Worm (Caenorhabditis elegans) whole organism, L3 larva: ENCODE data around the gene decr-1.3.

Source experiments
- R02D3.7 ChIP-seq: fragments of 150-350 bp; optimal IDR thresholded peaks from 2 replicates; lab custom pipeline; 2014; ENCODE audit warnings: missing biosample characterization, missing genetic modification characterization
- aly-2 ChIP-seq: fragments of 150-350 bp; optimal IDR thresholded peaks from 2 replicates; lab custom pipeline; 2014; ENCODE audit warnings: missing biosample characterization, missing genetic modification characterization
- ceh-16 ChIP-seq: sonication (generic microtip); optimal IDR thresholded peaks from 2 replicates; lab custom pipeline; 2017; ENCODE audit warnings: missing biosample characterization, missing genetic modification characterization
- ceh-28 ChIP-seq: fragments of 150-350 bp; optimal IDR thresholded peaks from 2 replicates; lab custom pipeline; 2014; ENCODE audit warnings: missing biosample characterization, missing genetic modification reagents, missing genetic modification characterization
- daf-12 ChIP-seq: fragments of 150-350 bp; optimal IDR thresholded peaks from 2 replicates; lab custom pipeline; 2014; ENCODE audit warnings: missing biosample characterization, missing genetic modification reagents, missing genetic modification characterization
- egl-27 ChIP-seq: sonication (generic microtip); optimal IDR thresholded peaks from 4 replicates; lab custom pipeline; 2017; ENCODE audit warnings: missing biosample characterization, missing genetic modification reagents, missing genetic modification characterization
- elt-1 ChIP-seq: fragments of 150-350 bp; optimal IDR thresholded peaks from 2 replicates; lab custom pipeline; 2014; ENCODE audit warnings: missing biosample characterization, missing genetic modification characterization
- elt-2 ChIP-seq: sonication (generic microtip); optimal IDR thresholded peaks from 2 replicates; lab custom pipeline; 2016; ENCODE audit warnings: missing genetic modification reagents, mild to moderate bottlenecking, missing genetic modification characterization, missing compliant biosample characterization
- elt-3 ChIP-seq, 3 experiments: fragments of 150-350 bp in 1 of 3; sonication (generic microtip) in 2 of 3; optimal IDR thresholded peaks; 2 replicates in 2 of 3; 4 replicates in 1 of 3; lab custom pipeline; 2014 to 2017; ENCODE audit warnings: missing biosample characterization in 3 of 3, missing genetic modification characterization in 3 of 3
- fkh-10 ChIP-seq: sonication (generic microtip); optimal IDR thresholded peaks from 2 replicates; lab custom pipeline; 2017; ENCODE audit warnings: missing biosample characterization, missing genetic modification reagents, missing genetic modification characterization
- fkh-2 ChIP-seq: fragments of 150-350 bp; optimal IDR thresholded peaks from 2 replicates; lab custom pipeline; 2014; ENCODE audit warnings: missing biosample characterization, missing genetic modification reagents, missing genetic modification characterization
- fos-1 ChIP-seq: fragments of 150-350 bp; optimal IDR thresholded peaks from 2 replicates; lab custom pipeline; 2014; ENCODE audit warnings: missing biosample characterization, missing genetic modification characterization
- hmg-11 ChIP-seq: sonication (generic microtip); optimal IDR thresholded peaks from 2 replicates; lab custom pipeline; 2016; ENCODE audit warnings: missing genetic modification characterization, missing compliant biosample characterization
- lin-15B ChIP-seq: fragments of 150-350 bp; optimal IDR thresholded peaks from 2 replicates; lab custom pipeline; 2014; ENCODE audit warnings: missing biosample characterization, missing genetic modification characterization
- lin-39 ChIP-seq: fragments of 150-350 bp; optimal IDR thresholded peaks from 2 replicates; lab custom pipeline; 2018; ENCODE audit warnings: missing biosample characterization, missing genetic modification reagents, missing genetic modification characterization
- mdl-1 ChIP-seq: fragments of 150-350 bp; optimal IDR thresholded peaks from 2 replicates; lab custom pipeline; 2014; ENCODE audit warnings: missing biosample characterization, missing genetic modification characterization
- nfya-1 ChIP-seq: sonication (generic microtip); optimal IDR thresholded peaks from 2 replicates; lab custom pipeline; 2017; ENCODE audit warnings: missing genetic modification characterization, mild to moderate bottlenecking, missing compliant biosample characterization, antibody characterized with exemption, moderate library complexity; ENCODE audit not compliant: insufficient read depth
- nhr-11 ChIP-seq: fragments of 150-350 bp; optimal IDR thresholded peaks from 2 replicates; lab custom pipeline; 2014; ENCODE audit warnings: missing biosample characterization, missing genetic modification characterization
- nhr-23 ChIP-seq: fragments of 150-350 bp; optimal IDR thresholded peaks from 2 replicates; lab custom pipeline; 2014; ENCODE audit warnings: missing biosample characterization, missing genetic modification reagents, missing genetic modification characterization
- nhr-237 ChIP-seq: fragments of 150-350 bp; optimal IDR thresholded peaks from 2 replicates; lab custom pipeline; 2014; ENCODE audit warnings: missing biosample characterization, missing genetic modification characterization
- nhr-25 ChIP-seq: sonication (generic microtip); optimal IDR thresholded peaks from 2 replicates; lab custom pipeline; 2017; ENCODE audit warnings: missing biosample characterization, missing genetic modification characterization
- nhr-28 ChIP-seq: fragments of 150-350 bp; optimal IDR thresholded peaks from 2 replicates; lab custom pipeline; 2014; ENCODE audit warnings: missing biosample characterization, missing genetic modification characterization
- nhr-43 ChIP-seq: sonication (generic microtip); optimal IDR thresholded peaks from 2 replicates; lab custom pipeline; 2016; ENCODE audit warnings: mild to moderate bottlenecking, missing genetic modification characterization, missing compliant biosample characterization; ENCODE audit not compliant: poor library complexity, severe bottlenecking
- nhr-67 ChIP-seq: fragments of 150-350 bp; optimal IDR thresholded peaks from 2 replicates; lab custom pipeline; 2014; ENCODE audit warnings: missing biosample characterization, missing genetic modification characterization
- nhr-76 ChIP-seq: fragments of 150-350 bp; sonication (generic microtip); optimal IDR thresholded peaks from 5 replicates; lab custom pipeline; 2014; ENCODE audit warnings: missing biosample characterization, missing genetic modification characterization
- pha-4 ChIP-seq: fragments of 150-350 bp; optimal IDR thresholded peaks from 2 replicates; lab custom pipeline; 2014; ENCODE audit warnings: missing biosample characterization, missing genetic modification reagents, missing genetic modification characterization
- sea-2 ChIP-seq: fragments of 150-350 bp; sonication (generic microtip); optimal IDR thresholded peaks from 4 replicates; lab custom pipeline; 2014; ENCODE audit warnings: missing biosample characterization, missing genetic modification reagents, missing genetic modification characterization
- skn-1 ChIP-seq: fragments of 150-350 bp; optimal IDR thresholded peaks from 2 replicates; lab custom pipeline; 2014; ENCODE audit warnings: missing biosample characterization, missing genetic modification characterization
- snpc-4 ChIP-seq: fragments of 150-350 bp; optimal IDR thresholded peaks from 2 replicates; lab custom pipeline; 2014; ENCODE audit warnings: missing biosample characterization, missing genetic modification characterization
- zag-1 ChIP-seq: fragments of 150-350 bp; optimal IDR thresholded peaks from 2 replicates; lab custom pipeline; 2014; ENCODE audit warnings: missing biosample characterization, missing genetic modification characterization
- ztf-11 ChIP-seq: fragments of 150-350 bp; optimal IDR thresholded peaks from 2 replicates; lab custom pipeline; 2014; ENCODE audit warnings: missing biosample characterization, missing genetic modification characterization
- ztf-4 ChIP-seq: fragments of 150-350 bp; optimal IDR thresholded peaks from 2 replicates; lab custom pipeline; 2014; ENCODE audit warnings: missing biosample characterization, missing genetic modification characterization

decr-1.3 gene

DNA sequence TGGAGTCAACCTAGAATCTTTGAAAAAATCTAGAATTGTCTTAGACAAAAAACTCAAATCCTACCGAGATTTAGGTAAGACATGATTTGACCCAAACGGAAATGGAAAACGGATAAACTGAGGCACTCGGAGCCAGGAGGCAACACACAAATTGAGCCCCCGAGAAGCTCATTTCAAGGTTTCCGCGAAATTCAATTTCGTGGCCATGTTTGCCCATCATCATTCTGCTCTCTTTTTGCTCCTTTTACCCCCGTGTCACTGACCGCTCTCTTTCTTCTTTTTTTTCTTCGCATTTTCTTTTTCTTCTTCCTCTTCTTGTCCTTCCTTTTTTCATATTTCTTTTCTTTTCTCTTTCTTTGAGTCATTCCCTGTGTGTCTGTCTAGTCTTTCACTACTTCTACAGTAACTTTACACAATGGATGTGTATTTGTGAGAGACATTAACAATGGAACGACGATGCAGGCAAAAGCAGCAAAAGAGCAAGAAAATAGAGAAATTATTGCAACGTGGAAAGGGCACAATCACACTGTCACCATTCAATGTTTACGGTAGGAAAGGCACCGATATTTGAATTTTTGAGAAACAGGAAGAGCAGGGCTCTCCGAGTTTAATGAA is 20.5 kb downstream of the decr-1.3 start:
- TF ChIP-seq fkh-10 (GFP tag; lab: Kevin White, UChicago) (peak; percentile 37), pha-4 (tag; lab: Kevin White, UChicago) (peak; percentile 60), snpc-4 (tag; lab: Kevin White, UChicago) (no peak)

DNA sequence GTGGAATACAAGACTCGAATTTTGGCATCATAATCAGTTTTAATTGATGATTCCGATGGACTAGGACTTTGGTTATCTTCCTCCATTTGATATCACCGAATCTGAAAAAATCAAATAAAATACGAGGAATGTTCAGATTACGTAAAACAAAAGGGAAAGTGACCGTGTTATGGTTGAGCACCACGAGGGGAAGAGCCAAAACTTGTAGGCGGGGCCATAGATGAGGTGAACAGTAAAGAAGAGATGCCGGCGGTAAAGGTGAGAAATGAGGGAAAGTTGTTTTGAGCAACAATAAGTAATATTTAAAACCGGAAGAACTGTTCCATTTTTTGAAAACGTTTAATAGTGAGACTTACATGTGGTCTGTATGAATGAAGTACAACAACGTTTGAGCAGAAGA is 23.4 kb downstream of the decr-1.3 start, which contains the start of gene F10B5.3:
Gene F10B5.3, minus strand, starts transcription at position 101 of the 400 bp plus-strand sequence.
- TF ChIP-seq elt-3 (tag; optimal IDR thresholded peaks at IDR 0.05; lab: Kevin White, UChicago) (no peak), nhr-237 (no peak), snpc-4 (tag; lab: Kevin White, UChicago) (no peak), nhr-11 (tag; lab: Kevin White, UChicago) (no peak)

DNA sequence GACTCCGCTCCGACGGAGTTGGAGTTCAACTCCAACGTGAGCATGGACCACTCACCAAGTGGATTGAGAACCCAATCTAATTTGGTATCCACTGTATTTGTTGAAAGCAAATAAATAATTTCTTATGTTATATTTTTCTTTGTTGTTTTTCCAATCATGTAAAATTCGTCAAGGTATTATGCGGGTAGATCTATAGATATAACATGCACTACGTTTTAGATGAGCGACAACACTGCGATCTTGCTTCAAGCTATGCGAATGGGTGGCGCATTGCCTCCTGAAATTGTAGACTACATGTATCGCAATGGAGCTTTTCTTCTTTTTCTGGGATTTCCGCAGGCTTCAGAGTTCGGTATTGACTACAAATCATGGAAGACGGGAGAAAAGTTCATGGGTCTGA is 28.8 kb downstream of the decr-1.3 start, which contains the start of gene F10B5.2:
Gene F10B5.2, plus strand, starts transcription at position 220 of the 400 bp plus-strand sequence.
- TF ChIP-seq nhr-43 (tag; lab: Kevin White, UChicago) (no peak), ceh-28 (tag; lab: Kevin White, UChicago) (no peak), mdl-1 (no peak), zag-1 (tag; lab: Kevin White, UChicago) (no peak), lin-39 (tag; lab: Kevin White, UChicago) (no peak), egl-27 (tag; lab: Kevin White, UChicago) (no peak), nhr-76 (tag; lab: Kevin White, UChicago) (no peak)

DNA sequence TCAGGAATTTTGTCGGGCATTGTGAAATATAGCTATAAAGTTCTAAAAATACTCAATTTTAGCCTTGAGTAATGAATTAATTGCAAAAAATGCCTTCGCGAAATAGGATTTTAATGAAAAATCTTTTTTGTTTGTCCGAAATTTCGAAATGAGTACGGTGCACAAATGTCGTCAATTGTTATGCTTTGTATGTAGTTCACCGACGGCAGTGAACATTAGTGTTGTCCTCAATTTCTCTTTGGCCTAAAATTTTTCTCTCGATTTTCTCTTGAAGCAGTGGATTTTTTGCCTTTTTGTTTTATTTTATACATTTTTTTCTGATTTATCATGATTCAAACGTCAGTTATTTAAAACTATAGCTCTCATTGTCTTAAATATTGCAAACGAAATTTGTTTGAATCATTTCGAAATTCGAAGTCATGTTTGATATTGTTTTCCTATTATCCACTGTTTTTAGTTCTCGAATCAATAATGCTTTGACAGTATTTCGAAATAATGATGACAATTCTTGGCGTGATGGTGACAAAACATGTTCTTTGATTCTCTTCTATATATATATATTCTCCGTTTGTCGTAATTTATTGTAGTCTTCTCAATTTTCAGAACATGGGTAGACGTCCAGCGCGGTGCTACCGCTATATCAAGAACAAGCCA is 29.9 kb downstream of the decr-1.3 start, which contains the start of the genes ints-11 and rpl-10:
Gene ints-11, minus strand, starts transcription at position 201 of the 654 bp plus-strand sequence.
Gene rpl-10, plus strand, starts transcription at position 604 of the 654 bp plus-strand sequence.
- TF ChIP-seq lin-39 (tag; lab: Kevin White, UChicago) (peak; percentile 29), nhr-28 (no peak), fkh-2 (tag; lab: Kevin White, UChicago) (no peak), pha-4 (tag; lab: Kevin White, UChicago) (peak; percentile 81), nfya-1 (tag; lab: Kevin White, UChicago) (peak; percentile 86), zag-1 (tag; lab: Kevin White, UChicago) (no peak), nhr-43 (tag; lab: Kevin White, UChicago) (no peak), elt-2 (tag; lab: Kevin White, UChicago) (peak; percentile 31), hmg-11 (peak; percentile 44), nhr-237 (no peak), nhr-76 (tag; lab: Kevin White, UChicago) (no peak), snpc-4 (tag; lab: Kevin White, UChicago) (peak; percentile 23), nhr-25 (peak; percentile 45), nhr-23 (peak; percentile 71), nhr-11 (tag; lab: Kevin White, UChicago) (no peak), ceh-16 (tag; lab: Kevin White, UChicago) (no peak), lin-15B (tag; lab: Kevin White, UChicago) (peak; percentile 84), daf-12 (tag; lab: Kevin White, UChicago) (no peak), ztf-11 (no peak), sea-2 (GFP tag; lab: Kevin White, UChicago) (no peak)

DNA sequence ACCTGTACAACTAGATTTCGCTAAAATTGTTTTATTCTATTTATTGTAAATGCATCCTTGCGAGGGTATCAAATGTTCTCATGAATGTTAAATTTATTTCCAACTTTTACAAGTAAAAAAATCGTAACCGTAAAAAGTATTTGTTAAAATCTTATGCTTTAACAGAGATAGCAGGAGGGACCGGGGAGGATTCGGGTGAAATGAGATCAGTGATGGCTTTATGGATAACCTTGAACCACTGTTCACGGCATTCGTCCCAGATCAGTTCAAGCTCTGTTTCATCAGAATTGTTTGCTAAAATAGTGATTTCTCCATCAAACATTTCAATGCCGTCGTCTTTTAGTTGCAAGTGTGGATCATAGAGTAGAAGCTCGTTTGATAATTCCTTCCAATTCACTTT is 32.2 kb downstream of the decr-1.3 start:
- no peak for TF ChIP-seq elt-1 (tag; lab: Kevin White, UChicago)
- no peak for TF ChIP-seq mdl-1
- no peak for TF ChIP-seq skn-1 (tag; lab: Kevin White, UChicago)
- TF ChIP-seq nhr-25: no peak
- TF ChIP-seq ztf-4 (tag; lab: Kevin White, UChicago): no peak
- TF ChIP-seq nhr-67: no peak
- TF ChIP-seq elt-2 (tag; lab: Kevin White, UChicago): no peak
- TF ChIP-seq fos-1 (tag; lab: Kevin White, UChicago): no peak
- TF ChIP-seq nhr-76 (tag; lab: Kevin White, UChicago): no peak
- no peak for TF ChIP-seq R02D3.7 (tag; lab: Kevin White, UChicago)
- no peak for TF ChIP-seq nhr-43 (tag; lab: Kevin White, UChicago)
- TF ChIP-seq aly-2 (tag; lab: Kevin White, UChicago): no peak
- no peak for TF ChIP-seq ceh-16 (tag; lab: Kevin White, UChicago)
- no peak for TF ChIP-seq fkh-10 (GFP tag; lab: Kevin White, UChicago)
- TF ChIP-seq pha-4 (tag; lab: Kevin White, UChicago): no peak
